Worm (Caenorhabditis elegans): Measurements from ENCODE around the gene T05A7.11.
A peak's percentile ranks its signal among the peaks of the same experiment; 100 is the strongest.

Gene T05A7.11

DNA sequence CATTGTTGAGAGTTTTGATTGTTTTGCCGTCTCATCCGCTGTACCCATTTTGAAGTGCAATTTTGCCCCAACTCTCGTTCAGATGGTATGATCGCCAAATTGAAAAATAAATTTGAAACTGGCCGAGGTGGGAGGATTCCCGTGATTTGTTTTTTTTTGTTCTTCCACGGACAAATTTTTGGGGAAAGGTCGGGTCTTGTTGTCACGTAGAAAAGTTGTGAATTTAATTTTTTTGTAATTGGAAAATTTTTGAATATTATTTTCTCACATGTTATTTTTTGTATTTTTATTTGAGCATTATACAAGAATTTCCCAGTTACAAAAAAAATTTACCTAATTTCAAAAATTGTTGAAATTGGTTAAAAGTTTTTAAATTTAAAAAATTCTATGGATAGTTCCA lies 6.4 kb upstream of the T05A7.11 start, which contains the start of gene T05A7.6:
Gene T05A7.6 (minus strand): TSS at position 101 of the 400 bp plus-strand sequence.
- no peak for TF ChIP-seq unc-39 (tag; optimal IDR thresholded peaks at IDR 0.05)
- no peak for TF ChIP-seq ceh-43 (GFP tag; optimal IDR thresholded peaks at IDR 0.05)
- no peak for TF ChIP-seq tbx-8 (GFP tag; optimal IDR thresholded peaks at IDR 0.05)
- TF ChIP-seq nhr-237 (tag; optimal IDR thresholded peaks at IDR 0.05): no peak
- no peak for TF ChIP-seq ztf-11 (tag; optimal IDR thresholded peaks at IDR 0.05)
- no peak for TF ChIP-seq mls-2 (tag; optimal IDR thresholded peaks at IDR 0.05)
- no peak for TF ChIP-seq lin-13 (tag; optimal IDR thresholded peaks at IDR 0.05)
- TF ChIP-seq snpc-4 (tag; optimal IDR thresholded peaks at IDR 0.05): no peak
- TF ChIP-seq unc-120 (tag; optimal IDR thresholded peaks at IDR 0.05; ENCODE audit: poor library complexity, severe bottlenecking): no peak
- TF ChIP-seq sem-2 (GFP tag; optimal IDR thresholded peaks at IDR 0.05): no peak
- TF ChIP-seq sptf-1 (tag; optimal IDR thresholded peaks at IDR 0.05): no peak
- no peak for TF ChIP-seq hlh-1 (tag; optimal IDR thresholded peaks at IDR 0.05)
- no peak for TF ChIP-seq lin-32 (GFP tag; optimal IDR thresholded peaks at IDR 0.05)
- TF ChIP-seq mab-5 (tag; optimal IDR thresholded peaks at IDR 0.05): no peak
- TF ChIP-seq ceh-39 (tag; optimal IDR thresholded peaks at IDR 0.05): no peak
- TF ChIP-seq bed-3 (GFP tag; optimal IDR thresholded peaks at IDR 0.05): no peak
- no peak for TF ChIP-seq M03D4.4 (tag; optimal IDR thresholded peaks at IDR 0.05)
- TF ChIP-seq nhr-28 (tag; optimal IDR thresholded peaks at IDR 0.05): no peak
- TF ChIP-seq flh-1 (GFP tag; optimal IDR thresholded peaks at IDR 0.05): no peak
- TF ChIP-seq nhr-2 (tag; optimal IDR thresholded peaks at IDR 0.05): no peak

DNA sequence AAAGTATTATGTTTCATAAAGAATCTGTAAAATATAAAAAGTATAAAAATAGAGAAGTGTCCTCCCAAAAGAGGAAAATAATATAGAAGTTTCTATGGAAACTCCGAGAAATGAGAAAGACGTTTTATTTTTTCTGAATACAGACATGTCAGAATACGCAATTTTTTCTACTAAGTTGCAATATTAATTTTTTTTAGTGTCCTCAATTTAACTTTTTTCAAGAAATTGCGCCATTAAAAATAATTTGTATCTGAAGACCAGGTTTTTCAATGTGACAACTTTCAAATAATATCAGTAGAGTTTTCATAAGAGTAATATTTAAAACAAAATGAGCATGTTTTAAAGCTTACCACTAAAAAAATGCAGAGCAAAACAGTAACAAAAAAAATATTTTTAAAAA lies 2.3 kb upstream of the T05A7.11 start, which contains the start of gene fut-5:
Gene fut-5 (minus strand): TSS at position 101 of the 400 bp plus-strand sequence.
- TF ChIP-seq tbx-8 (GFP tag; optimal IDR thresholded peaks at IDR 0.05) (no peak), lin-13 (tag; optimal IDR thresholded peaks at IDR 0.05) (no peak)

DNA sequence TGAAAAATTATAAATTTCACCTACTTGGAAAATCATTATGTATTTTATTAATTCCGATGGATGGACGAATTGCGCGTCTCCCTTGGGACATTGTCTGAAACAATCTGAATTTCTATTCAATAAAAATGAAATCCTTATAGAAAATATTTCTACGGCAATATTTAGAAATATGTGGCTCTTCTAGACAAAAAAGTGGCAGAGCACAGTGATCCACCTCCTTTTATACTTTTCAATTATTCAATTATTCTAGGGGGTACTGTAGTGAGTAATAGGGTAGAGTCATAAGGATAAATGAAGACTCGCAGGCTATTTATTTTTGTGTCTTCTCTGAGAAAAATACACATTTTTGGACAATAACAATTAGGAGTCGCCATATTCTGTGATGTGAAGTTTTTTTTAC lies 2.1 kb downstream of the T05A7.11 start, which contains the start of gene T05A7.12:
Gene T05A7.12 (minus strand): TSS at position 101 of the 400 bp plus-strand sequence.
- TF ChIP-seq snpc-4 (tag; optimal IDR thresholded peaks at IDR 0.05): no peak
- TF ChIP-seq nhr-12 (tag; optimal IDR thresholded peaks at IDR 0.05): no peak
- TF ChIP-seq M03D4.4 (tag; optimal IDR thresholded peaks at IDR 0.05): no peak
- TF ChIP-seq unc-120 (tag; optimal IDR thresholded peaks at IDR 0.05; ENCODE audit: poor library complexity, severe bottlenecking): no peak
- no peak for TF ChIP-seq cnd-1 (tag; optimal IDR thresholded peaks at IDR 0.05)
- TF ChIP-seq elt-3 (tag; optimal IDR thresholded peaks at IDR 0.05): no peak

DNA sequence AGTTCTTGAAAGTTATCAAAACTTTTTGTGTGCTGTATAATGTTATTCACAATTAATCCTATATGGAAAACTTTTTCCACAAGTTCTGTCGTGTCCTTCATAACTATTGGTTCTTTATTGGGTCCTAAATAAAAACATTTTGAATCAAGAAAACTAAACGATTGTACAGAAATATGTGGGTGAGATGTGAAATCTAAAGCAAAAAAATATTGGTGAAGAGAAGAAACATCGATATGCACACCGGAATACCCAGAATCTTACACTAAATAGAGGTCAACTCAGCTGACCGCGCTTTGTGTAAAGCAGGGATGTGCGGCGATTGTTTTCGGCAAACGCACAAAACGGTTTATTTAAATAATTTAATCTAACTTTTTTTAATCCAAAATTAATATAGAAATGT lies 4.0 kb downstream of the T05A7.11 start, which contains the start of gene T05A7.13:
Gene T05A7.13 (minus strand): TSS at position 101 of the 400 bp plus-strand sequence.
- TF ChIP-seq pha-4 (tag; optimal IDR thresholded peaks at IDR 0.05) (no peak), hlh-1 (tag; optimal IDR thresholded peaks at IDR 0.05) (peak; percentile 46)

DNA sequence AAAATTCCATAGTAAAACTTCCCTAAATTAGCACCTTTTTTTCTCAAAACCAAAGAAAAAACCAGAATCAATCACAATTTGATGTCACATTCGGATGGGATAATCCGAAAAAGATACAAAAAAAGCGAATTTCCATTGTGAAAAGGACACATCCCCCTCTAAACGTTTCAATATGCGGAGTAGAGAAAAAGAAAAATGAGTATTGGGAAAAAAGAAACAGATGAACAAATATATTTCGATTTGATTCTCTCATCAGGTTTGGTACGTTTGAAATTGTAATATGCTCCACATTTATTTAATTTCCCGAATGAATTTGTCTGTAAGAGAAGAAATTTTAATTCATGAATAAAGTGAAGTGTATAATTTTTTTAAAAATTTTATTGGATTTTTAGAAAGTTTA lies 7.0 kb downstream of the T05A7.11 start:
- TF ChIP-seq zip-8 (tag; optimal IDR thresholded peaks at IDR 0.05): no peak
- no peak for TF ChIP-seq drap-1 (GFP tag; optimal IDR thresholded peaks at IDR 0.05)
- TF ChIP-seq ceh-39 (tag; optimal IDR thresholded peaks at IDR 0.05): no peak
- no peak for TF ChIP-seq ces-1 (GFP tag; optimal IDR thresholded peaks at IDR 0.05)
- no peak for TF ChIP-seq bed-3 (GFP tag; optimal IDR thresholded peaks at IDR 0.05)
- TF ChIP-seq flh-1 (GFP tag; optimal IDR thresholded peaks at IDR 0.05): no peak

DNA sequence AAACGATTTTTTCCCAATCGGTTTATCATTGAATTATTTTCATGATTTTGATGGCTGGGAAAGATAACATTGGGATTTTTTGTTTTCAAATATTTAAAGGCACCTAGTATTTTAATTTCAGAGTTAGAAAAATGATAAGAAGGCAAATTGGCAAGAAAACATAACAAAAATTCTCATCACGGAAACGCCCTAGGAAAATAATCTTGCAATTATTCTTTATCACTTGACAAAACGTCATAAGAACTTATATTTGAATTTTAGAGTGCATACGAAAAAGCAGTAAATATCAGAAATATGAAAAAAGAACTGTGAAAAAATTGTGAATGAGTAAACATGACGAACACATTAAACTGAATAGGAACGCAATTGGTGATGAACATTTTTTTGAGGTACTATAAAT lies 7.9 kb downstream of the T05A7.11 start:
- no peak for TF ChIP-seq ceh-83 (GFP tag; optimal IDR thresholded peaks at IDR 0.05)
- TF ChIP-seq zip-8 (tag; optimal IDR thresholded peaks at IDR 0.05): no peak
- TF ChIP-seq lin-13 (tag; optimal IDR thresholded peaks at IDR 0.05): no peak
- no peak for TF ChIP-seq bed-3 (GFP tag; optimal IDR thresholded peaks at IDR 0.05)

DNA sequence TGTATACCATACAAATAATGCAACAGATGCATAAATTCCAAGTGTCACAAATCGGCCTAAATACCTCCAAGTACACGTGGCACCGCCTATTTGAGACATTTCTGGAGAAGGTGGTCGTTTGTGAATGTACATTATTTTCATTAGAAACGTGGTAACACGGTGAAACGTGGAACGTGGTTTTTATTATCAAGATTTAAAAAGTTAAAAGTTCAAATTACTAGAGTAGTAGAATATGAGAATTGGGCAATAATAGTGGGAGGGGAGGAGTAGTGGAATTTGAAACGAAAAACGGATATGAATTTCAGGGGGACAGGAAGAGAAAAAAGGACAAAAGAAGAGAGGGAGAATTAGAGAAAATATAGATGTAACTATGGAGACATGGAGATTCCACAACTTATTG lies 9.4 kb downstream of the T05A7.11 start, which contains the start of gene fut-6:
Gene fut-6 (minus strand): TSS at position 101 of the 400 bp plus-strand sequence.
- no peak for TF ChIP-seq nhr-237 (tag; optimal IDR thresholded peaks at IDR 0.05)
- no peak for TF ChIP-seq drap-1 (GFP tag; optimal IDR thresholded peaks at IDR 0.05)
- TF ChIP-seq sptf-1 (tag; optimal IDR thresholded peaks at IDR 0.05): no peak
- TF ChIP-seq ztf-11 (tag; optimal IDR thresholded peaks at IDR 0.05): no peak
- no peak for TF ChIP-seq unc-120 (tag; optimal IDR thresholded peaks at IDR 0.05; ENCODE audit: poor library complexity, severe bottlenecking)
- no peak for TF ChIP-seq sem-2 (GFP tag; optimal IDR thresholded peaks at IDR 0.05)
- no peak for TF ChIP-seq lin-13 (tag; optimal IDR thresholded peaks at IDR 0.05)
- TF ChIP-seq nhr-28 (tag; optimal IDR thresholded peaks at IDR 0.05): no peak
- no peak for TF ChIP-seq ham-2 (GFP tag; optimal IDR thresholded peaks at IDR 0.05)
- TF ChIP-seq M03D4.4 (tag; optimal IDR thresholded peaks at IDR 0.05): no peak
- no peak for TF ChIP-seq elt-3 (tag; optimal IDR thresholded peaks at IDR 0.05)
- no peak for TF ChIP-seq ceh-39 (tag; optimal IDR thresholded peaks at IDR 0.05)
- no peak for TF ChIP-seq nhr-2 (tag; optimal IDR thresholded peaks at IDR 0.05)
- TF ChIP-seq nhr-12 (tag; optimal IDR thresholded peaks at IDR 0.05): no peak
- no peak for TF ChIP-seq bed-3 (GFP tag; optimal IDR thresholded peaks at IDR 0.05)
- no peak for TF ChIP-seq snpc-4 (tag; optimal IDR thresholded peaks at IDR 0.05)
- no peak for TF ChIP-seq ces-1 (GFP tag; optimal IDR thresholded peaks at IDR 0.05)
- TF ChIP-seq lin-32 (GFP tag; optimal IDR thresholded peaks at IDR 0.05): no peak

Data from whole organism, mixed stage, embryonic.